Worm (Caenorhabditis elegans) whole organism, young adult: Measurements from ENCODE around the gene his-3.
A peak's percentile ranks its signal among the peaks of the same experiment; 100 is the strongest.

Experiments
- B0336.3 ChIP-seq: fragments of 200-800 bp; sonication (Bioruptor generic); IDR thresholded peaks from 2 replicates; pipeline ENCODE4 v1.3.6; 2022; ENCODE audit warnings: missing genetic modification characterization, missing compliant biosample characterization
- D2030.7 ChIP-seq: fragments of 200-800 bp; sonication (Bioruptor generic); IDR thresholded peaks from 2 replicates; pipeline ENCODE4 v1.3.6; 2022; ENCODE audit warnings: missing genetic modification reagents, missing genetic modification characterization, missing compliant biosample characterization
- F22D6.2 ChIP-seq: sonication (generic microtip); optimal IDR thresholded peaks from 2 replicates; lab custom pipeline; 2016; ENCODE audit warnings: mild to moderate bottlenecking, missing genetic modification characterization, missing compliant biosample characterization
- F33H1.4 ChIP-seq: fragments of 200-800 bp; sonication (Bioruptor generic); IDR thresholded peaks from 2 replicates; pipeline ENCODE4 v1.3.6; 2022; ENCODE audit warnings: missing genetic modification reagents, missing genetic modification characterization, missing compliant biosample characterization
- F37B4.10 ChIP-seq: fragments of 200-800 bp; sonication (Bioruptor generic); IDR thresholded peaks from 2 replicates; pipeline ENCODE4 v1.3.6; 2022; ENCODE audit warnings: missing genetic modification characterization, missing compliant biosample characterization
- F49E8.2 ChIP-seq: sonication (generic microtip); optimal IDR thresholded peaks from 3 replicates; lab custom pipeline; 2017; ENCODE audit warnings: missing genetic modification characterization, mild to moderate bottlenecking, missing compliant biosample characterization, antibody characterized with exemption, moderate library complexity; ENCODE audit not compliant: insufficient read depth
- F57C9.4 ChIP-seq: sonication (generic microtip); optimal IDR thresholded peaks from 2 replicates; lab custom pipeline; 2017; ENCODE audit warnings: mild to moderate bottlenecking, missing genetic modification characterization, missing compliant biosample characterization
- K11D2.4 ChIP-seq: fragments of 200-800 bp; sonication (Bioruptor generic); IDR thresholded peaks from 2 replicates; pipeline ENCODE4 v1.3.6; 2022; ENCODE audit warnings: missing genetic modification reagents, missing genetic modification characterization, missing compliant biosample characterization
- K12H6.12 ChIP-seq: fragments of 200-800 bp; sonication (Bioruptor generic); optimal IDR thresholded peaks from 2 replicates; lab custom pipeline; 2018; ENCODE audit warnings: mild to moderate bottlenecking, missing genetic modification characterization, missing compliant biosample characterization
- T26A5.8 ChIP-seq: sonication (generic microtip); optimal IDR thresholded peaks from 2 replicates; lab custom pipeline; 2016; ENCODE audit warnings: missing genetic modification characterization, missing compliant biosample characterization
- ama-1 ChIP-seq, 3 experiments: fragments of 150-350 bp in 1 of 3; sonication (generic microtip) in 2 of 3; optimal IDR thresholded peaks; 2 replicates each; lab custom pipeline; 2014 to 2018; ENCODE audit warnings: missing biosample characterization in 2 of 3, missing genetic modification characterization in 2 of 3, missing genetic modification reagents in 2 of 3
- athp-1 ChIP-seq: sonication (generic microtip); optimal IDR thresholded peaks from 2 replicates; lab custom pipeline; 2017; ENCODE audit warnings: mild to moderate bottlenecking, missing genetic modification characterization, missing compliant biosample characterization
- bed-2 ChIP-seq: fragments of 200-800 bp; sonication (Bioruptor generic); IDR thresholded peaks from 2 replicates; pipeline ENCODE4 v1.3.6; 2022; ENCODE audit warnings: missing genetic modification reagents, missing genetic modification characterization, missing compliant biosample characterization
- ceh-27 ChIP-seq: fragments of 200-800 bp; sonication (Bioruptor generic); optimal IDR thresholded peaks from 2 replicates; lab custom pipeline; 2018; ENCODE audit warnings: mild to moderate bottlenecking, missing genetic modification characterization, moderate library complexity, missing compliant biosample characterization
- ceh-79 ChIP-seq: sonication (generic microtip); optimal IDR thresholded peaks from 2 replicates; lab custom pipeline; 2017; ENCODE audit warnings: mild to moderate bottlenecking, missing genetic modification characterization, missing compliant biosample characterization
- die-1 ChIP-seq: sonication (generic microtip); optimal IDR thresholded peaks from 2 replicates; lab custom pipeline; 2016; ENCODE audit warnings: missing genotype, mild to moderate bottlenecking, missing genetic modification characterization, missing compliant biosample characterization
- dox-1 ChIP-seq: fragments of 200-800 bp; sonication (Bioruptor generic); IDR thresholded peaks from 2 replicates; pipeline ENCODE4 v1.3.6; 2022; ENCODE audit warnings: missing genetic modification reagents, missing genetic modification characterization, missing compliant biosample characterization
- dpl-1 ChIP-seq: fragments of 150-350 bp; optimal IDR thresholded peaks from 2 replicates; lab custom pipeline; 2014; ENCODE audit warnings: missing biosample characterization, missing genetic modification reagents, missing genetic modification characterization
- egl-18 ChIP-seq: fragments of 200-800 bp; sonication (Bioruptor generic); IDR thresholded peaks from 2 replicates; pipeline ENCODE4 v1.3.6; 2022; ENCODE audit warnings: missing genetic modification reagents, missing genetic modification characterization, missing compliant biosample characterization
- ekl-4 ChIP-seq: fragments of 200-800 bp; sonication (Bioruptor generic); IDR thresholded peaks from 2 replicates; pipeline ENCODE4 v1.3.6; 2022; ENCODE audit warnings: missing genetic modification reagents, missing genetic modification characterization, missing compliant biosample characterization
- ets-4 ChIP-seq: fragments of 200-800 bp; sonication (Bioruptor generic); optimal IDR thresholded peaks from 2 replicates; lab custom pipeline; 2018; ENCODE audit warnings: mild to moderate bottlenecking, missing genetic modification characterization, missing compliant biosample characterization
- fkh-3 ChIP-seq: sonication (generic microtip); optimal IDR thresholded peaks from 2 replicates; lab custom pipeline; 2016; ENCODE audit warnings: mild to moderate bottlenecking, missing genetic modification characterization, missing compliant biosample characterization
- him-1 ChIP-seq: sonication (generic microtip); optimal IDR thresholded peaks from 2 replicates; lab custom pipeline; 2016; ENCODE audit warnings: missing genotype, missing genetic modification reagents, missing genetic modification characterization, missing compliant biosample characterization
- hlh-12 ChIP-seq: sonication (generic microtip); optimal IDR thresholded peaks from 2 replicates; lab custom pipeline; 2016; ENCODE audit warnings: missing genetic modification characterization, missing compliant biosample characterization
- hmg-1.2 ChIP-seq: fragments of 200-800 bp; sonication (Bioruptor generic); IDR thresholded peaks from 2 replicates; pipeline ENCODE4 v1.3.6; 2022; ENCODE audit warnings: missing genetic modification reagents, missing genetic modification characterization, missing compliant biosample characterization
- let-526 ChIP-seq: fragments of 200-800 bp; sonication (Bioruptor generic); IDR thresholded peaks from 2 replicates; pipeline ENCODE4 v1.3.6; 2022; ENCODE audit warnings: missing genetic modification reagents, missing genetic modification characterization, missing compliant biosample characterization
- lin-26 ChIP-seq: fragments of 200-800 bp; sonication (Bioruptor generic); IDR thresholded peaks from 2 replicates; pipeline ENCODE4 v1.3.6; 2022; ENCODE audit warnings: missing genetic modification reagents, missing genetic modification characterization, missing compliant biosample characterization
- lir-1 ChIP-seq: fragments of 200-800 bp; sonication (Bioruptor generic); conservative IDR thresholded peaks from 2 replicates; pipeline ENCODE4 v1.3.6; 2022; ENCODE audit warnings: missing genetic modification reagents, missing genetic modification characterization, missing compliant biosample characterization
- lsl-1 ChIP-seq: fragments of 200-800 bp; sonication (Bioruptor generic); optimal IDR thresholded peaks from 2 replicates; lab custom pipeline; 2018; ENCODE audit warnings: mild to moderate bottlenecking, missing genetic modification characterization, moderate library complexity, missing compliant biosample characterization
- madf-3 ChIP-seq: fragments of 200-800 bp; sonication (Bioruptor generic); IDR thresholded peaks from 2 replicates; pipeline ENCODE4 v1.3.6; 2022; ENCODE audit warnings: missing genetic modification reagents, missing genetic modification characterization, missing compliant biosample characterization
- madf-6 ChIP-seq: fragments of 200-800 bp; sonication (Bioruptor generic); IDR thresholded peaks from 2 replicates; pipeline ENCODE4 v1.3.6; 2022; ENCODE audit warnings: missing genetic modification reagents, missing genetic modification characterization, missing compliant biosample characterization
- madf-8 ChIP-seq: fragments of 200-800 bp; sonication (Bioruptor generic); conservative IDR thresholded peaks from 2 replicates; pipeline ENCODE4 v1.3.6; 2022; ENCODE audit warnings: missing genetic modification reagents, missing genetic modification characterization, missing compliant biosample characterization
- mel-28 ChIP-seq: sonication (generic microtip); optimal IDR thresholded peaks from 2 replicates; lab custom pipeline; 2016; ENCODE audit warnings: borderline replicate concordance, mild to moderate bottlenecking, missing genetic modification characterization, missing compliant biosample characterization
- rcor-1 ChIP-seq: fragments of 200-800 bp; sonication (Bioruptor generic); IDR thresholded peaks from 2 replicates; pipeline ENCODE4 v1.3.6; 2022; ENCODE audit warnings: missing genetic modification reagents, missing genetic modification characterization, missing compliant biosample characterization
- repo-1 ChIP-seq: sonication (generic microtip); optimal IDR thresholded peaks from 2 replicates; lab custom pipeline; 2017; ENCODE audit warnings: mild to moderate bottlenecking, missing genetic modification characterization, missing compliant biosample characterization
- rpc-1 ChIP-seq, 2 experiments: fragments of 150-350 bp in 1 of 2; sonication (generic microtip) in 1 of 2; optimal IDR thresholded peaks; 2 replicates each; lab custom pipeline; 2014 to 2018; ENCODE audit warnings: missing biosample characterization in 1 of 2, missing genetic modification characterization in 1 of 2, missing genetic modification reagents in 1 of 2, missing genotype in 1 of 2
- sdz-38 ChIP-seq: sonication (generic microtip); optimal IDR thresholded peaks from 2 replicates; lab custom pipeline; 2016; ENCODE audit warnings: missing genotype, missing genetic modification characterization, missing compliant biosample characterization
- snpc-1.1 ChIP-seq: sonication (generic microtip); optimal IDR thresholded peaks from 2 replicates; lab custom pipeline; 2017; ENCODE audit warnings: missing genetic modification characterization, mild to moderate bottlenecking, missing compliant biosample characterization, antibody characterized with exemption, moderate library complexity, missing genotype, missing genetic modification reagents; ENCODE audit not compliant: insufficient read depth
- snpc-4 ChIP-seq, 5 experiments: fragments of 150-350 bp in 1 of 5; sonication (generic microtip) in 4 of 5; optimal IDR thresholded peaks; 2 replicates each; lab custom pipeline; 2014 to 2018; ENCODE audit warnings: missing genetic modification characterization in 5 of 5, missing biosample characterization in 3 of 5, antibody characterized with exemption in 2 of 5, mild to moderate bottlenecking in 2 of 5, missing compliant biosample characterization in 2 of 5, missing genotype in 2 of 5, moderate library complexity in 2 of 5, missing genetic modification reagents in 1 of 5
- tbp1 ChIP-seq: fragments of 200-800 bp; sonication (Bioruptor generic); optimal IDR thresholded peaks from 2 replicates; lab custom pipeline; 2018; ENCODE audit warnings: mild to moderate bottlenecking, missing genetic modification characterization, missing compliant biosample characterization
- xnd-1 ChIP-seq: sonication (generic microtip); optimal IDR thresholded peaks from 2 replicates; lab custom pipeline; 2016; ENCODE audit warnings: missing genotype, missing genetic modification reagents, missing genetic modification characterization, missing compliant biosample characterization
- zfh-2 ChIP-seq: fragments of 200-800 bp; sonication (Bioruptor generic); conservative IDR thresholded peaks from 2 replicates; pipeline ENCODE4 v1.3.6; 2022; ENCODE audit warnings: missing genetic modification reagents, missing genetic modification characterization, missing compliant biosample characterization
- ztf-28 ChIP-seq: fragments of 200-800 bp; sonication (Bioruptor generic); IDR thresholded peaks from 2 replicates; pipeline ENCODE4 v1.3.6; 2022; ENCODE audit warnings: missing genetic modification reagents, missing genetic modification characterization, missing compliant biosample characterization

Gene his-3

ce11 chrV:16022600-16022999 is 18.0 kb upstream of the his-3 start (continued):
- no peak for TF ChIP-seq snpc-4 (GFP tag; optimal IDR thresholded peaks at IDR 0.05; lab: Kevin White, UChicago)
- TF ChIP-seq snpc-4 (tag; optimal IDR thresholded peaks at IDR 0.05; lab: Kevin White, UChicago), result no peak
- TF ChIP-seq lin-26 (GFP tag; lab: Robert Waterston, UW), result no peak
- TF ChIP-seq snpc-1.1, result no peak
- no peak for TF ChIP-seq K12H6.12 (tag; lab: Kevin White, UChicago)
- TF ChIP-seq mel-28 (tag; lab: Kevin White, UChicago), result no peak
- TF ChIP-seq bed-2, result no peak
- no peak for TF ChIP-seq F37B4.10
- TF ChIP-seq dox-1, result 0 out of 2 replicates have a peak, but pooled peaks have one; percentile 26
- TF ChIP-seq rpc-1 (optimal IDR thresholded peaks at IDR 0.05; lab: Kevin White, UChicago), result no peak
- TF ChIP-seq rpc-1 (tag; optimal IDR thresholded peaks at IDR 0.05; lab: Kevin White, UChicago), result no peak
- no peak for TF ChIP-seq hmg-1.2
- TF ChIP-seq tbp1 (GFP tag; lab: Kevin White, UChicago), result no peak
- TF ChIP-seq sdz-38 (tag; lab: Kevin White, UChicago), result no peak
- TF ChIP-seq egl-18 (GFP tag; lab: Robert Waterston, UW), result no peak
- no peak for TF ChIP-seq ama-1 (optimal IDR thresholded peaks at IDR 0.05; lab: Kevin White, UChicago)
- no peak for TF ChIP-seq ama-1 (GFP tag; optimal IDR thresholded peaks at IDR 0.05; lab: Kevin White, UChicago)
- no peak for TF ChIP-seq rcor-1 (GFP tag; lab: Robert Waterston, UW)
- no peak for TF ChIP-seq athp-1 (tag; lab: Kevin White, UChicago)
- TF ChIP-seq K11D2.4, result no peak
- TF ChIP-seq hlh-12 (tag; lab: Kevin White, UChicago), result no peak
- TF ChIP-seq ets-4 (GFP tag; lab: Kevin White, UChicago), result no peak
- TF ChIP-seq ceh-27 (GFP tag; lab: Kevin White, UChicago), result peak; percentile 62
- TF ChIP-seq F22D6.2 (tag; lab: Kevin White, UChicago), result no peak

ce11 chrV:16023051-16023450 is 17.6 kb upstream of the his-3 start, which contains the start of gene cwc-15:
Gene cwc-15, plus strand, starts transcription at chrV:16023351.
- TF ChIP-seq ztf-28 (GFP tag; lab: Robert Waterston, UW) (no peak), ets-4 (GFP tag; lab: Kevin White, UChicago) (no peak)

- peak; percentile 79 for TF ChIP-seq zfh-2 (GFP tag; lab: Robert Waterston, UW)
- no peak for TF ChIP-seq lir-1 (GFP tag; lab: Robert Waterston, UW)
- no peak for TF ChIP-seq dox-1
Measured at ce11 chrV:16023559-16023958, 17.0 kb upstream of the his-3 start.

ce11 chrV:16024300-16024699 is 16.3 kb upstream of the his-3 start, which contains the start of gene T10C6.6:
Gene T10C6.6, plus strand, starts transcription at chrV:16024326.
- TF ChIP-seq snpc-4 (GFP tag; optimal IDR thresholded peaks at IDR 0.05; lab: Kevin White, UChicago) (no peak), snpc-4 (tag; optimal IDR thresholded peaks at IDR 0.05; lab: Kevin White, UChicago) (peak in 2 of 4 experiments; percentile 24 to 35), F49E8.2 (tag; lab: Kevin White, UChicago) (peak; percentile 1), xnd-1 (tag; lab: Kevin White, UChicago) (peak; percentile 79), F33H1.4 (GFP tag; lab: Robert Waterston, UW) (peak; percentile 84), ceh-79 (tag; lab: Kevin White, UChicago) (peak; percentile 38), D2030.7 (GFP tag; lab: Robert Waterston, UW) (peak; percentile 56), dpl-1 (GFP tag; lab: Kevin White, UChicago) (no peak), mel-28 (tag; lab: Kevin White, UChicago) (no peak), B0336.3 (GFP tag; lab: Robert Waterston, UW) (peak; percentile 24; the same call in 1 of the 2 replicates), him-1 (peak; percentile 12), T26A5.8 (tag; lab: Kevin White, UChicago) (no peak), fkh-3 (tag; lab: Kevin White, UChicago) (no peak), let-526 (GFP tag; lab: Robert Waterston, UW) (no peak), madf-6 (GFP tag; lab: Robert Waterston, UW) (peak; percentile 81), ekl-4 (GFP tag; lab: Robert Waterston, UW) (peak; percentile 54; the same call in 1 of the 2 replicates), madf-3 (GFP tag; lab: Robert Waterston, UW) (no peak), repo-1 (tag; lab: Kevin White, UChicago) (no peak), lsl-1 (peak; percentile 88), die-1 (tag; lab: Kevin White, UChicago) (no peak), F57C9.4 (tag; lab: Kevin White, UChicago) (no peak), madf-8 (peak; percentile 38; the same call in 1 of the 2 replicates)
